Fruit fly (Drosophila melanogaster) whole organism, embryonic: ENCODE measurements around the gene chic.
A peak's percentile ranks its signal among the peaks of the same experiment; 100 is the strongest.

ENCODE experiments used
- Aef1 ChIP-seq: fragments of 200-800 bp; sonication (Bioruptor generic); IDR thresholded peaks from 3 replicates; pipeline ENCODE4 v1.3.6; 2022; ENCODE audit warnings: missing biosample characterization, missing genetic modification characterization
- Blimp-1 ChIP-seq: fragments of 200-800 bp; sonication (Bioruptor generic); optimal IDR thresholded peaks from 3 replicates; lab custom pipeline; 2018; ENCODE audit warnings: missing biosample characterization, missing genetic modification characterization, mild to moderate bottlenecking, moderate library complexity, missing genetic modification reagents
- C15 ChIP-seq: fragments of 200-800 bp; sonication (Bioruptor generic); IDR thresholded peaks from 3 replicates; pipeline ENCODE4 v1.3.6; 2022; ENCODE audit warnings: missing biosample characterization, missing genetic modification characterization
- CG10543 ChIP-seq: fragments of 200-800 bp; sonication (Bioruptor generic); optimal IDR thresholded peaks from 3 replicates; lab custom pipeline; 2017; ENCODE audit warnings: missing biosample characterization, mild to moderate bottlenecking, missing genetic modification characterization, moderate library complexity
- CG12744 ChIP-seq: fragments of 200-800 bp; sonication (Bioruptor generic); optimal IDR thresholded peaks from 2 replicates; lab custom pipeline; 2016; ENCODE audit warnings: missing biosample characterization, missing genetic modification characterization
- CG14014 ChIP-seq: fragments of 200-800 bp; sonication (Bioruptor generic); IDR thresholded peaks from 2 replicates; pipeline ENCODE4 v1.3.6; 2022; ENCODE audit warnings: missing biosample characterization, missing genetic modification characterization
- CG14965 ChIP-seq: fragments of 200-800 bp; sonication (Bioruptor generic); optimal IDR thresholded peaks from 2 replicates; lab custom pipeline; 2016; ENCODE audit warnings: missing biosample characterization, missing genetic modification characterization, borderline replicate concordance
- CG17328 ChIP-seq: fragments of 200-800 bp; sonication (Bioruptor generic); IDR thresholded peaks from 2 replicates; pipeline ENCODE4 v1.3.6; 2022; ENCODE audit warnings: missing biosample characterization, missing genetic modification characterization
- CG18599 ChIP-seq: fragments of 200-800 bp; sonication (Bioruptor generic); optimal IDR thresholded peaks from 3 replicates; lab custom pipeline; 2017; ENCODE audit warnings: missing biosample characterization, missing genetic modification characterization, mild to moderate bottlenecking, moderate library complexity, missing genetic modification reagents
- CG2875 ChIP-seq: fragments of 200-800 bp; sonication (Bioruptor generic); optimal IDR thresholded peaks from 2 replicates; lab custom pipeline; 2017; ENCODE audit warnings: missing biosample characterization, mild to moderate bottlenecking, missing genetic modification characterization, missing genetic modification reagents
- CG31365 ChIP-seq: fragments of 200-800 bp; sonication (Bioruptor generic); optimal IDR thresholded peaks from 2 replicates; lab custom pipeline; 2018; ENCODE audit warnings: missing biosample characterization, mild to moderate bottlenecking, missing genetic modification characterization
- CG3281 ChIP-seq: fragments of 200-800 bp; sonication (Bioruptor generic); optimal IDR thresholded peaks from 3 replicates; lab custom pipeline; 2017; ENCODE audit warnings: missing biosample characterization, mild to moderate bottlenecking, missing genetic modification characterization
- CG3995 ChIP-seq: fragments of 200-800 bp; sonication (Bioruptor generic); optimal IDR thresholded peaks from 3 replicates; lab custom pipeline; 2016; ENCODE audit warnings: missing biosample characterization, missing genetic modification characterization
- CG4282 ChIP-seq: fragments of 200-800 bp; sonication (Bioruptor generic); optimal IDR thresholded peaks from 2 replicates; lab custom pipeline; 2016; ENCODE audit warnings: missing biosample characterization, missing genetic modification characterization
- CG4360 ChIP-seq: fragments of 200-800 bp; sonication (Bioruptor generic); IDR thresholded peaks from 2 replicates; pipeline ENCODE4 v1.3.6; 2022; ENCODE audit warnings: missing biosample characterization, missing genetic modification characterization
- CG4617 ChIP-seq: fragments of 200-800 bp; sonication (Bioruptor generic); optimal IDR thresholded peaks from 3 replicates; lab custom pipeline; 2016; ENCODE audit warnings: missing biosample characterization, missing genetic modification characterization, borderline replicate concordance
- CG4854 ChIP-seq: fragments of 200-800 bp; sonication (Bioruptor generic); optimal IDR thresholded peaks from 2 replicates; lab custom pipeline; 2016; ENCODE audit warnings: missing biosample characterization, missing genetic modification characterization, inconsistent platforms
- CG6791 ChIP-seq: fragments of 200-800 bp; sonication (Bioruptor generic); IDR thresholded peaks from 3 replicates; pipeline ENCODE4 v1.3.6; 2022; ENCODE audit warnings: missing biosample characterization, missing genetic modification characterization; ENCODE audit not compliant: partially characterized antibody
- CG9797 ChIP-seq: fragments of 200-800 bp; sonication (Bioruptor generic); optimal IDR thresholded peaks from 3 replicates; lab custom pipeline; 2018; ENCODE audit warnings: missing biosample characterization, mild to moderate bottlenecking, missing genetic modification characterization
- Dbx ChIP-seq: fragments of 200-800 bp; sonication (Bioruptor generic); IDR thresholded peaks from 3 replicates; pipeline ENCODE4 v1.3.6; 2022; ENCODE audit warnings: missing biosample characterization, missing genetic modification characterization
- Gug ChIP-seq: fragments of 200-800 bp; sonication (Bioruptor generic); IDR thresholded peaks from 4 replicates; pipeline ENCODE4 v1.3.6; 2022; ENCODE audit warnings: missing biosample characterization, missing genetic modification characterization
- HLH4C ChIP-seq: fragments of 200-800 bp; sonication (Bioruptor generic); IDR thresholded peaks from 3 replicates; pipeline ENCODE4 v1.3.6; 2022; ENCODE audit warnings: missing biosample characterization, missing genetic modification characterization; ENCODE audit not compliant: partially characterized antibody
- Hmx ChIP-seq: fragments of 200-800 bp; sonication (Bioruptor generic); optimal IDR thresholded peaks from 2 replicates; lab custom pipeline; 2016; ENCODE audit warnings: missing biosample characterization, missing genetic modification characterization
- Hr39 ChIP-seq: fragments of >200 bp; optimal IDR thresholded peaks from 2 replicates; lab custom pipeline; 2017
- Max ChIP-seq: fragments of 200-800 bp; sonication (Bioruptor generic); optimal IDR thresholded peaks from 2 replicates; lab custom pipeline; 2016; ENCODE audit warnings: missing biosample characterization, mild to moderate bottlenecking, missing genetic modification characterization
- NC2α ChIP-seq: fragments of 200-800 bp; sonication (Bioruptor generic); optimal IDR thresholded peaks from 2 replicates; lab custom pipeline; 2016; ENCODE audit warnings: missing biosample characterization, missing genetic modification characterization
- Nf-YC ChIP-seq: fragments of 200-800 bp; optimal IDR thresholded peaks from 3 replicates; lab custom pipeline; 2019; ENCODE audit warnings: missing biosample characterization, mild to moderate bottlenecking, missing genetic modification characterization, moderate library complexity
- Six4 ChIP-seq: fragments of 200-800 bp; sonication (Bioruptor generic); optimal IDR thresholded peaks from 2 replicates; lab custom pipeline; 2016; ENCODE audit warnings: missing biosample characterization, missing genetic modification characterization
- Sry-δ ChIP-seq: fragments of 200-800 bp; sonication (Bioruptor generic); optimal IDR thresholded peaks from 2 replicates; lab custom pipeline; 2016; ENCODE audit warnings: missing biosample characterization, missing genetic modification characterization
- Vsx1 ChIP-seq: fragments of 200-800 bp; sonication (Bioruptor generic); optimal IDR thresholded peaks from 2 replicates; lab custom pipeline; 2017; ENCODE audit warnings: missing biosample characterization, mild to moderate bottlenecking, missing genetic modification characterization, missing genetic modification reagents
- aop ChIP-seq: fragments of 200-800 bp; sonication (Bioruptor generic); IDR thresholded peaks from 2 replicates; pipeline ENCODE4 v1.3.6; 2022; ENCODE audit warnings: missing biosample characterization, missing genetic modification characterization
- ato ChIP-seq: fragments of 200-800 bp; sonication (Bioruptor generic); IDR thresholded peaks from 2 replicates; pipeline ENCODE4 v1.3.6; 2022; ENCODE audit warnings: missing biosample characterization, missing genetic modification characterization; ENCODE audit not compliant: partially characterized antibody
- caup ChIP-seq: fragments of 200-800 bp; sonication (Bioruptor generic); optimal IDR thresholded peaks from 3 replicates; lab custom pipeline; 2017; ENCODE audit warnings: missing biosample characterization, mild to moderate bottlenecking, missing genetic modification characterization, moderate library complexity; ENCODE audit not compliant: severe bottlenecking
- corto ChIP-seq: fragments of 200-800 bp; sonication (Bioruptor generic); optimal IDR thresholded peaks from 2 replicates; lab custom pipeline; 2016; ENCODE audit warnings: missing biosample characterization, mild to moderate bottlenecking, missing genetic modification characterization, moderate library complexity
- danr ChIP-seq: fragments of 200-800 bp; sonication (Bioruptor generic); IDR thresholded peaks from 2 replicates; pipeline ENCODE4 v1.3.6; 2022; ENCODE audit warnings: missing biosample characterization, missing genetic modification characterization
- en ChIP-seq: fragments of 200-800 bp; sonication (Bioruptor generic); optimal IDR thresholded peaks from 2 replicates; lab custom pipeline; 2016; ENCODE audit warnings: missing biosample characterization, missing genetic modification characterization
- eyg ChIP-seq: fragments of 200-800 bp; sonication (Bioruptor generic); optimal IDR thresholded peaks from 3 replicates; lab custom pipeline; 2016; ENCODE audit warnings: missing biosample characterization, missing genetic modification characterization
- grn ChIP-seq: fragments of 200-800 bp; sonication (Bioruptor generic); optimal IDR thresholded peaks from 3 replicates; lab custom pipeline; 2017; ENCODE audit warnings: missing biosample characterization, missing genetic modification characterization
- h ChIP-seq: fragments of >200 bp; optimal IDR thresholded peaks from 2 replicates; lab custom pipeline; 2017
- hbn ChIP-seq: fragments of 200-800 bp; sonication (Bioruptor generic); IDR thresholded peaks from 2 replicates; pipeline ENCODE4 v1.3.6; 2022; ENCODE audit warnings: missing biosample characterization, missing genetic modification characterization; ENCODE audit not compliant: partially characterized antibody
- insv ChIP-seq, 2 experiments: fragments of 200-800 bp; sonication (Bioruptor generic); optimal IDR thresholded peaks; 3 replicates each; lab custom pipeline; 2016 to 2018; ENCODE audit warnings: missing biosample characterization in 2 of 2, missing genetic modification characterization in 2 of 2
- kni ChIP-seq: fragments of 200-800 bp; sonication (Bioruptor generic); optimal IDR thresholded peaks from 3 replicates; lab custom pipeline; 2017; ENCODE audit warnings: mild to moderate bottlenecking, missing biosample characterization, missing genetic modification reagents, missing genetic modification characterization
- lov ChIP-seq, 2 experiments: fragments of 200-800 bp in 1 of 2; fragments of >200 bp in 1 of 2; sonication (Bioruptor generic) in 1 of 2; IDR thresholded peaks in 1 of 2; optimal IDR thresholded peaks in 1 of 2; 2 replicates in 1 of 2; 3 replicates in 1 of 2; pipeline versions ENCODE4 v1.3.6 to Lab custom; 2017 to 2022; ENCODE audit warnings: missing biosample characterization in 1 of 2, missing genetic modification characterization in 1 of 2
- nom ChIP-seq: fragments of 200-800 bp; sonication (Bioruptor generic); optimal IDR thresholded peaks from 2 replicates; lab custom pipeline; 2017; ENCODE audit warnings: missing biosample characterization, missing genetic modification characterization, mild to moderate bottlenecking, moderate library complexity, missing genetic modification reagents
- p53 ChIP-seq: fragments of 200-800 bp; sonication (Bioruptor generic); optimal IDR thresholded peaks from 2 replicates; lab custom pipeline; 2016; ENCODE audit warnings: missing biosample characterization, missing genetic modification characterization
- pros ChIP-seq: fragments of 200-800 bp; sonication (Bioruptor generic); optimal IDR thresholded peaks from 3 replicates; lab custom pipeline; 2019; ENCODE audit warnings: missing biosample characterization, mild to moderate bottlenecking, missing genetic modification characterization, moderate library complexity
- sc ChIP-seq, 3 experiments: fragments of >200 bp in 2 of 3; fragments of 200-800 bp in 1 of 3; sonication (Bioruptor generic) in 1 of 3; optimal IDR thresholded peaks; 2 replicates in 2 of 3; 3 replicates in 1 of 3; lab custom pipeline; 2017; ENCODE audit warnings: mild to moderate bottlenecking in 1 of 3, missing biosample characterization in 1 of 3, missing genetic modification characterization in 1 of 3, missing genetic modification reagents in 1 of 3
- sna ChIP-seq: fragments of 200-800 bp; sonication (Bioruptor generic); IDR thresholded peaks from 2 replicates; pipeline ENCODE4 v1.3.6; 2022; ENCODE audit warnings: missing biosample characterization, missing genetic modification characterization; ENCODE audit not compliant: partially characterized antibody
- zfh2 ChIP-seq: fragments of 200-800 bp; sonication (Bioruptor generic); optimal IDR thresholded peaks from 2 replicates; lab custom pipeline; 2016; ENCODE audit warnings: missing biosample characterization, missing genetic modification characterization

The chic gene

DNA sequence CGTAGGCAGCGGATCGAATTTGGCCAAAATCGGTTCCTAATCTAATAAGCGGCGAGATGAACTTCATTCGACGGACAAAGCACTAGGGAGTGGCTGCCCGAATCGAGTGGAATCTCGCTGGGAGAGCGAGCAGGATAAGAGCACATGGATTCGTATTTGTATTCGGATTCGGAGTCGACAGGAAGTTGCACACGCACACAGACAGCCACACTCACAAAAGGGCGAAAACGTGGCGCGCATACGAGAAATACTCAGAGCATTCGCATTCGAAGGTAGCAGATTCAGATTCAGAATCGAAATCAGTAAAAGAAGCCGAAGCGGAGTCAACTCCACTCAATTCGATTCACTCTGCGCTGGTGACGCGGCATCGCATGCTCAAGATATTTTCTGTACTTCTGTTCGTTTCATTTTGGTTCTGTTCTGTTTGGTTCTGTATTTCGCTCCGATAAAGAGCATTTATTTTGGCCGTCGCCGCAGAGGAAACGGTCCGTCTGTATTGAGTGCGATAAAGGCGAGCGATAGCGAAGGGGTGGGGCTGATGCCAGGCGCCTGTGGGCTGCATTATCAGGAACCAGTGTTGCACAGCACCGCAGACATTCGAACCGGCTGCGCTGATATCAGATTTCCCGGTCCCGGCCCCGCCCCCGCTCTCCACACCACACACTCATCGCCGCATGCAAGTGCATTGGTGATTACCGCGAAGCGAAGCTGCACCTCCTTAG is 2.3 kb downstream of the chic start (continued):
- no peak for TF ChIP-seq zfh2 (GFP tag; lab: Kevin White, UChicago)
- TF ChIP-seq Six4 (GFP tag; lab: Kevin White, UChicago) = peak; percentile 12
- no peak for TF ChIP-seq Sry-δ (GFP tag; lab: Kevin White, UChicago)
- no peak for TF ChIP-seq CG6791 (GFP tag; lab: Robert Waterston, UW)
- no peak for TF ChIP-seq caup (GFP tag; lab: Kevin White, UChicago)
- no peak for TF ChIP-seq Dbx (GFP tag; lab: Robert Waterston, UW)
- TF ChIP-seq NC2α (GFP tag; lab: Kevin White, UChicago) = no peak
- TF ChIP-seq pros = peak; percentile 71
- TF ChIP-seq CG9797 (GFP tag; lab: Kevin White, UChicago) = no peak
- TF ChIP-seq CG4617 (GFP tag; lab: Kevin White, UChicago) = no peak
- no peak for TF ChIP-seq CG31365 (tag; lab: Kevin White, UChicago)
- no peak for TF ChIP-seq Hmx (GFP tag; lab: Kevin White, UChicago)
- TF ChIP-seq HLH4C (GFP tag; lab: Robert Waterston, UW) = no peak
- TF ChIP-seq hbn (GFP tag; lab: Robert Waterston, UW) = no peak
- no peak for TF ChIP-seq Vsx1
- peak; percentile 79 for TF ChIP-seq kni (GFP tag; lab: Kevin White, UChicago)
- TF ChIP-seq ato (GFP tag; lab: Robert Waterston, UW) = no peak
- TF ChIP-seq CG4282 = no peak
- peak in 1 of 2 experiments; percentile 85 for TF ChIP-seq insv (GFP tag; optimal IDR thresholded peaks at IDR 0.05; lab: Kevin White, UChicago)
- no peak for TF ChIP-seq sc (optimal IDR thresholded peaks at IDR 0.05; lab: Kevin White, UChicago)
- no peak for TF ChIP-seq sc (GFP tag; optimal IDR thresholded peaks at IDR 0.05; lab: Kevin White, UChicago)
- TF ChIP-seq Gug (GFP tag; lab: Robert Waterston, UW) = no peak
- peak; percentile 30 for TF ChIP-seq nom (GFP tag; lab: Kevin White, UChicago)
- TF ChIP-seq C15 (GFP tag; lab: Robert Waterston, UW) = no peak
- TF ChIP-seq sna (GFP tag; lab: Robert Waterston, UW) = no peak
- TF ChIP-seq Nf-YC (tag; lab: Kevin White, UChicago) = peak; percentile 12
- TF ChIP-seq danr (GFP tag; lab: Robert Waterston, UW) = no peak
- no peak for TF ChIP-seq CG4854 (GFP tag; lab: Kevin White, UChicago)
- TF ChIP-seq en (GFP tag; lab: Kevin White, UChicago) = no peak
- TF ChIP-seq CG18599 = peak; percentile 23
- no peak for TF ChIP-seq p53 (GFP tag; lab: Kevin White, UChicago)
- no peak for TF ChIP-seq CG3281 (GFP tag; lab: Kevin White, UChicago)
- peak; percentile 13 for TF ChIP-seq CG10543 (GFP tag; lab: Kevin White, UChicago)
- TF ChIP-seq Aef1 (GFP tag; lab: Robert Waterston, UW) = no peak
- TF ChIP-seq CG4360 (GFP tag; lab: Robert Waterston, UW) = no peak
- no peak for TF ChIP-seq eyg (GFP tag; lab: Kevin White, UChicago)
- TF ChIP-seq CG14965 (GFP tag; lab: Kevin White, UChicago) = no peak
- no peak for TF ChIP-seq CG17328 (GFP tag; lab: Robert Waterston, UW)
- peak; percentile 45 for TF ChIP-seq h (lab: Kevin White, UChicago)
- no peak for TF ChIP-seq CG12744 (GFP tag; lab: Kevin White, UChicago)
- peak; percentile 21 for TF ChIP-seq corto (GFP tag; lab: Kevin White, UChicago)
- TF ChIP-seq aop (GFP tag; lab: Robert Waterston, UW) = no peak
- no peak for TF ChIP-seq CG3995 (GFP tag; lab: Kevin White, UChicago)
- TF ChIP-seq Blimp-1 (GFP tag; lab: Kevin White, UChicago) = no peak
- peak; percentile 94 for TF ChIP-seq grn (GFP tag; lab: Kevin White, UChicago)
- peak; percentile 0 for TF ChIP-seq CG2875 (GFP tag; lab: Kevin White, UChicago)
- TF ChIP-seq lov (optimal IDR thresholded peaks at IDR 0.05; lab: Kevin White, UChicago) = no peak
- TF ChIP-seq lov (GFP tag; IDR thresholded peaks at IDR 0.05; lab: Robert Waterston, UW) = no peak
- TF ChIP-seq Max (GFP tag; lab: Kevin White, UChicago) = peak; percentile 13
- no peak for TF ChIP-seq CG14014 (GFP tag; lab: Robert Waterston, UW)
- TF ChIP-seq Hr39 (lab: Kevin White, UChicago) = no peak
